Worm (Caenorhabditis elegans) whole organism, L4 larva: Measurements from ENCODE around the gene gpa-3.

Experiments
- aly-2 ChIP-seq: sonication (generic microtip); optimal IDR thresholded peaks from 2 replicates; lab custom pipeline; 2018; ENCODE audit warnings: missing biosample characterization, missing genetic modification characterization
- attf-4 ChIP-seq: sonication (generic microtip); optimal IDR thresholded peaks from 3 replicates; lab custom pipeline; 2017; ENCODE audit warnings: missing biosample characterization, missing genetic modification characterization
- ceh-28 ChIP-seq: fragments of 150-350 bp; optimal IDR thresholded peaks from 2 replicates; lab custom pipeline; 2014; ENCODE audit warnings: missing biosample characterization, missing genetic modification reagents, missing genetic modification characterization
- ctbp-1 ChIP-seq: fragments of 200-800 bp; sonication (Bioruptor generic); IDR thresholded peaks from 2 replicates; pipeline ENCODE4 v1.3.6; 2022; ENCODE audit warnings: missing genetic modification reagents, missing genetic modification characterization, missing compliant biosample characterization
- dmd-9 ChIP-seq: fragments of 200-800 bp; sonication (Bioruptor generic); IDR thresholded peaks from 2 replicates; pipeline ENCODE4 v1.3.6; 2022; ENCODE audit warnings: missing genetic modification reagents, missing genetic modification characterization, missing compliant biosample characterization
- mdl-1 ChIP-seq, 2 experiments: fragments of 150-350 bp in 1 of 2; sonication (generic microtip) in 1 of 2; optimal IDR thresholded peaks; 2 replicates each; lab custom pipeline; 2014 to 2017; ENCODE audit warnings: missing biosample characterization in 2 of 2, missing genetic modification characterization in 2 of 2
- nhr-41 ChIP-seq: fragments of 200-800 bp; sonication (Bioruptor generic); IDR thresholded peaks from 2 replicates; pipeline ENCODE4 v1.3.6; 2022; ENCODE audit warnings: missing genetic modification reagents, missing genetic modification characterization, missing compliant biosample characterization
- nhr-48 ChIP-seq: sonication (generic microtip); optimal IDR thresholded peaks from 2 replicates; lab custom pipeline; 2016; ENCODE audit warnings: mild to moderate bottlenecking, missing genetic modification characterization, missing compliant biosample characterization
- nhr-76 ChIP-seq: fragments of 150-350 bp; optimal IDR thresholded peaks from 2 replicates; lab custom pipeline; 2014; ENCODE audit warnings: missing biosample characterization, missing genetic modification characterization
- saeg-2 ChIP-seq: fragments of 200-800 bp; sonication (Bioruptor generic); IDR thresholded peaks from 2 replicates; pipeline ENCODE4 v1.3.6; 2022; ENCODE audit warnings: missing genetic modification reagents, missing genetic modification characterization, missing compliant biosample characterization
- unc-130 ChIP-seq: sonication (generic microtip); optimal IDR thresholded peaks from 2 replicates; lab custom pipeline; 2016; ENCODE audit warnings: missing genetic modification reagents, missing genetic modification characterization, missing compliant biosample characterization
- vab-7 ChIP-seq: fragments of 200-800 bp; sonication (Bioruptor generic); IDR thresholded peaks from 2 replicates; pipeline ENCODE4 v1.3.6; 2022; ENCODE audit warnings: missing genetic modification reagents, missing genetic modification characterization, missing compliant biosample characterization
- ztf-11 ChIP-seq: fragments of 150-350 bp; optimal IDR thresholded peaks from 2 replicates; lab custom pipeline; 2014; ENCODE audit warnings: missing biosample characterization, missing genetic modification characterization

ce11 chrV:9327691-9328090 is 31.9 kb downstream of the gpa-3 start:
- TF ChIP-seq aly-2 (tag; lab: Kevin White, UChicago), result no peak
- TF ChIP-seq nhr-76 (tag; lab: Kevin White, UChicago), result no peak
- no peak for TF ChIP-seq nhr-41 (GFP tag; lab: Robert Waterston, UW)
- peak in 1 of 2 experiments; percentile 28 for TF ChIP-seq mdl-1 (tag; optimal IDR thresholded peaks at IDR 0.05; lab: Kevin White, UChicago)
- TF ChIP-seq vab-7, result no peak
- no peak for TF ChIP-seq saeg-2 (GFP tag; lab: Robert Waterston, UW)
- TF ChIP-seq ctbp-1 (GFP tag; lab: Robert Waterston, UW), result no peak
- no peak for TF ChIP-seq ztf-11 (tag; lab: Kevin White, UChicago)
- no peak for TF ChIP-seq ceh-28 (tag; lab: Kevin White, UChicago)
- no peak for TF ChIP-seq dmd-9 (GFP tag; lab: Robert Waterston, UW)
- TF ChIP-seq unc-130 (GFP tag; lab: Kevin White, UChicago), result no peak
- no peak for TF ChIP-seq attf-4
- peak; percentile 88 for TF ChIP-seq nhr-48 (tag; lab: Kevin White, UChicago)
